Fruit fly (Drosophila melanogaster) whole organism, embryonic: Measurements from ENCODE around the gene CG13930.

Experiments used
- Bgb ChIP-seq: fragments of 200-800 bp; sonication (Bioruptor generic); IDR thresholded peaks from 2 replicates; pipeline ENCODE4 v1.3.6; 2022; ENCODE audit warnings: missing biosample characterization, missing genetic modification characterization; ENCODE audit not compliant: partially characterized antibody
- CG10366 ChIP-seq: fragments of 200-800 bp; sonication (Bioruptor generic); IDR thresholded peaks from 2 replicates; pipeline ENCODE4 v1.3.6; 2022; ENCODE audit warnings: missing biosample characterization, missing genetic modification characterization
- CG10979 ChIP-seq: fragments of 200-800 bp; sonication (Bioruptor generic); optimal IDR thresholded peaks from 2 replicates; lab custom pipeline; 2018; ENCODE audit warnings: missing biosample characterization, mild to moderate bottlenecking, missing genetic modification characterization, moderate library complexity
- CG12299 ChIP-seq: fragments of 200-800 bp; sonication (Bioruptor generic); optimal IDR thresholded peaks from 2 replicates; lab custom pipeline; 2018; ENCODE audit warnings: missing biosample characterization, mild to moderate bottlenecking, missing genetic modification characterization
- CG12942 ChIP-seq: fragments of 200-800 bp; sonication (Bioruptor generic); optimal IDR thresholded peaks from 3 replicates; lab custom pipeline; 2016; ENCODE audit warnings: missing biosample characterization, missing genetic modification characterization
- CG14050 ChIP-seq: fragments of 200-800 bp; sonication (Bioruptor generic); IDR thresholded peaks from 3 replicates; pipeline ENCODE4 v1.3.6; 2022; ENCODE audit warnings: missing biosample characterization, missing genetic modification characterization
- CG14710 ChIP-seq: fragments of 200-800 bp; sonication (Bioruptor generic); optimal IDR thresholded peaks from 3 replicates; lab custom pipeline; 2019; ENCODE audit warnings: missing biosample characterization, mild to moderate bottlenecking, missing genetic modification characterization, moderate library complexity
- CG15011 ChIP-seq: fragments of 200-800 bp; sonication (Bioruptor generic); optimal IDR thresholded peaks from 3 replicates; lab custom pipeline; 2018; ENCODE audit warnings: missing biosample characterization, mild to moderate bottlenecking, missing genetic modification characterization
- CG15601 ChIP-seq: fragments of 200-800 bp; sonication (Bioruptor generic); optimal IDR thresholded peaks from 3 replicates; lab custom pipeline; 2019; ENCODE audit warnings: missing biosample characterization, mild to moderate bottlenecking, missing genetic modification characterization, moderate library complexity
- CG15696 ChIP-seq: fragments of 200-800 bp; sonication (Bioruptor generic); optimal IDR thresholded peaks from 2 replicates; lab custom pipeline; 2019; ENCODE audit warnings: missing biosample characterization, mild to moderate bottlenecking, missing genetic modification characterization, moderate library complexity
- CG1602 ChIP-seq: fragments of 200-800 bp; sonication (Bioruptor generic); optimal IDR thresholded peaks from 3 replicates; lab custom pipeline; 2016; ENCODE audit warnings: missing biosample characterization, missing genetic modification characterization
- CG1647 ChIP-seq: fragments of 200-800 bp; sonication (Bioruptor generic); optimal IDR thresholded peaks from 3 replicates; lab custom pipeline; 2016; ENCODE audit warnings: missing biosample characterization, missing genetic modification characterization
- CG17612 ChIP-seq: fragments of 200-800 bp; sonication (Bioruptor generic); IDR thresholded peaks from 2 replicates; pipeline ENCODE4 v1.3.6; 2022; ENCODE audit warnings: missing biosample characterization, missing genetic modification characterization
- CG1792 ChIP-seq: fragments of 200-800 bp; sonication (Bioruptor generic); optimal IDR thresholded peaks from 2 replicates; lab custom pipeline; 2016; ENCODE audit warnings: missing biosample characterization, missing genetic modification characterization
- CG18599 ChIP-seq: fragments of 200-800 bp; sonication (Bioruptor generic); optimal IDR thresholded peaks from 3 replicates; lab custom pipeline; 2017; ENCODE audit warnings: missing biosample characterization, missing genetic modification characterization, mild to moderate bottlenecking, moderate library complexity, missing genetic modification reagents
- CG2875 ChIP-seq: fragments of 200-800 bp; sonication (Bioruptor generic); optimal IDR thresholded peaks from 2 replicates; lab custom pipeline; 2017; ENCODE audit warnings: missing biosample characterization, mild to moderate bottlenecking, missing genetic modification characterization, missing genetic modification reagents
- CG2889 ChIP-seq: fragments of 200-800 bp; sonication (Bioruptor generic); IDR thresholded peaks from 3 replicates; pipeline ENCODE4 v1.3.6; 2022; ENCODE audit warnings: missing biosample characterization, missing genetic modification characterization
- CG30403 ChIP-seq: fragments of 200-800 bp; sonication (Bioruptor generic); optimal IDR thresholded peaks from 3 replicates; lab custom pipeline; 2016; ENCODE audit warnings: missing biosample characterization, missing genetic modification characterization
- CG42726 ChIP-seq: fragments of 200-800 bp; sonication (Bioruptor generic); IDR thresholded peaks from 2 replicates; pipeline ENCODE4 v1.3.6; 2022; ENCODE audit warnings: missing biosample characterization, missing genetic modification characterization; ENCODE audit not compliant: partially characterized antibody
- CG4404 ChIP-seq: fragments of 200-800 bp; sonication (Bioruptor generic); IDR thresholded peaks from 2 replicates; pipeline ENCODE4 v1.3.6; 2022; ENCODE audit warnings: missing biosample characterization, missing genetic modification characterization
- CG4707 ChIP-seq: fragments of 200-800 bp; sonication (Bioruptor generic); optimal IDR thresholded peaks from 2 replicates; lab custom pipeline; 2018; ENCODE audit warnings: missing biosample characterization, mild to moderate bottlenecking, missing genetic modification characterization, moderate library complexity
- CG7357 ChIP-seq: fragments of 200-800 bp; sonication (Bioruptor generic); IDR thresholded peaks from 3 replicates; pipeline ENCODE4 v1.3.6; 2022; ENCODE audit warnings: missing biosample characterization, missing genetic modification characterization
- CG8944 ChIP-seq: fragments of 200-800 bp; sonication (Bioruptor generic); optimal IDR thresholded peaks from 3 replicates; lab custom pipeline; 2016; ENCODE audit warnings: missing biosample characterization, missing genetic modification characterization
- CHES-1-like ChIP-seq: fragments of 200-800 bp; sonication (Bioruptor generic); optimal IDR thresholded peaks from 2 replicates; lab custom pipeline; 2016; ENCODE audit warnings: missing biosample characterization, missing genetic modification characterization
- HLH3B ChIP-seq: fragments of 200-800 bp; sonication (Bioruptor generic); IDR thresholded peaks from 2 replicates; pipeline ENCODE4 v1.3.6; 2022; ENCODE audit warnings: missing biosample characterization, missing genetic modification characterization
- Mes4 ChIP-seq: fragments of 200-800 bp; sonication (Bioruptor generic); optimal IDR thresholded peaks from 2 replicates; lab custom pipeline; 2016; ENCODE audit warnings: missing biosample characterization, missing genetic modification characterization
- NfI ChIP-seq: fragments of 200-800 bp; sonication (Bioruptor generic); optimal IDR thresholded peaks from 3 replicates; lab custom pipeline; 2018; ENCODE audit warnings: missing biosample characterization, mild to moderate bottlenecking, missing genetic modification characterization, moderate library complexity
- Ravus ChIP-seq: fragments of 200-800 bp; sonication (Bioruptor generic); IDR thresholded peaks from 2 replicates; pipeline ENCODE4 v1.3.6; 2022; ENCODE audit warnings: missing biosample characterization, missing genetic modification characterization
- ap ChIP-seq: fragments of 200-800 bp; sonication (Bioruptor generic); IDR thresholded peaks from 2 replicates; pipeline ENCODE4 v1.3.6; 2022; ENCODE audit warnings: missing biosample characterization, missing genetic modification characterization
- bigmax ChIP-seq: fragments of 200-800 bp; sonication (Bioruptor generic); optimal IDR thresholded peaks from 2 replicates; lab custom pipeline; 2018; ENCODE audit warnings: missing biosample characterization, mild to moderate bottlenecking, missing genetic modification characterization
- caup ChIP-seq: fragments of 200-800 bp; sonication (Bioruptor generic); optimal IDR thresholded peaks from 3 replicates; lab custom pipeline; 2017; ENCODE audit warnings: missing biosample characterization, mild to moderate bottlenecking, missing genetic modification characterization, moderate library complexity; ENCODE audit not compliant: severe bottlenecking
- crp ChIP-seq, 2 experiments: fragments of 200-800 bp; sonication (Bioruptor generic); optimal IDR thresholded peaks; 2 replicates in 1 of 2; 3 replicates in 1 of 2; lab custom pipeline; 2017; ENCODE audit warnings: missing biosample characterization in 2 of 2, missing genetic modification characterization in 2 of 2, mild to moderate bottlenecking in 1 of 2, moderate library complexity in 1 of 2
- gem ChIP-seq: fragments of 200-800 bp; sonication (Bioruptor generic); optimal IDR thresholded peaks from 2 replicates; lab custom pipeline; 2019; ENCODE audit warnings: missing biosample characterization, mild to moderate bottlenecking, missing genetic modification characterization, moderate library complexity
- grau ChIP-seq: fragments of 200-800 bp; optimal IDR thresholded peaks from 3 replicates; lab custom pipeline; 2019; ENCODE audit warnings: missing biosample characterization, mild to moderate bottlenecking, missing genetic modification characterization, moderate library complexity
- h ChIP-seq: fragments of >200 bp; optimal IDR thresholded peaks from 2 replicates; lab custom pipeline; 2017
- insv ChIP-seq, 2 experiments: fragments of 200-800 bp; sonication (Bioruptor generic); optimal IDR thresholded peaks; 3 replicates each; lab custom pipeline; 2016 to 2018; ENCODE audit warnings: missing biosample characterization in 2 of 2, missing genetic modification characterization in 2 of 2
- jumu ChIP-seq: fragments of 200-800 bp; sonication (Bioruptor generic); optimal IDR thresholded peaks from 3 replicates; lab custom pipeline; 2016; ENCODE audit warnings: missing biosample characterization, missing genetic modification characterization
- kay ChIP-seq: fragments of 200-800 bp; sonication (Bioruptor generic); optimal IDR thresholded peaks from 2 replicates; lab custom pipeline; 2016; ENCODE audit warnings: missing biosample characterization, missing genetic modification characterization
- ken ChIP-seq: fragments of 200-800 bp; sonication (Bioruptor generic); IDR thresholded peaks from 3 replicates; pipeline ENCODE4 v1.3.6; 2022; ENCODE audit warnings: missing biosample characterization, missing genetic modification characterization
- knrl ChIP-seq: fragments of 200-800 bp; sonication (Bioruptor generic); IDR thresholded peaks from 3 replicates; pipeline ENCODE4 v1.3.6; 2022; ENCODE audit warnings: missing biosample characterization, missing genetic modification characterization; ENCODE audit not compliant: partially characterized antibody
- lmd ChIP-seq: fragments of 200-800 bp; sonication (Bioruptor generic); IDR thresholded peaks from 2 replicates; pipeline ENCODE4 v1.3.6; 2022; ENCODE audit warnings: missing biosample characterization, missing genetic modification characterization
- maf-S ChIP-seq: fragments of 200-800 bp; sonication (Bioruptor generic); optimal IDR thresholded peaks from 2 replicates; lab custom pipeline; 2016; ENCODE audit warnings: missing biosample characterization, missing genetic modification characterization
- otp ChIP-seq: fragments of 200-800 bp; sonication (Bioruptor generic); IDR thresholded peaks from 3 replicates; pipeline ENCODE4, ENCODE4 v1.3.6; 2022; ENCODE audit warnings: missing biosample characterization, missing genetic modification characterization
- pb ChIP-seq: fragments of 200-800 bp; sonication (Bioruptor generic); optimal IDR thresholded peaks from 3 replicates; lab custom pipeline; 2016; ENCODE audit warnings: missing biosample characterization, missing genetic modification characterization
- pho ChIP-seq: fragments of 200-800 bp; sonication (Bioruptor generic); optimal IDR thresholded peaks from 2 replicates; lab custom pipeline; 2016; ENCODE audit warnings: missing biosample characterization, missing genetic modification characterization
- sens-2 ChIP-seq: fragments of 200-800 bp; sonication (Bioruptor generic); IDR thresholded peaks from 2 replicates; pipeline ENCODE4 v1.3.6; 2022; ENCODE audit warnings: missing biosample characterization, missing genetic modification characterization
- sob ChIP-seq: fragments of 200-800 bp; sonication (Bioruptor generic); IDR thresholded peaks from 2 replicates; pipeline ENCODE4 v1.3.6; 2022; ENCODE audit warnings: missing biosample characterization, missing genetic modification characterization
- sqz ChIP-seq: fragments of 200-800 bp; sonication (Bioruptor generic); optimal IDR thresholded peaks from 3 replicates; lab custom pipeline; 2018; ENCODE audit warnings: missing biosample characterization, mild to moderate bottlenecking, missing genetic modification characterization
- tll ChIP-seq, 2 experiments: fragments of 200-800 bp in 1 of 2; fragments of >200 bp in 1 of 2; sonication (Bioruptor generic) in 1 of 2; optimal IDR thresholded peaks; 2 replicates each; lab custom pipeline; 2017 to 2019; ENCODE audit warnings: missing biosample characterization in 2 of 2, missing genetic modification characterization in 2 of 2, mild to moderate bottlenecking in 1 of 2, moderate library complexity in 1 of 2

Gene CG13930

DNA sequence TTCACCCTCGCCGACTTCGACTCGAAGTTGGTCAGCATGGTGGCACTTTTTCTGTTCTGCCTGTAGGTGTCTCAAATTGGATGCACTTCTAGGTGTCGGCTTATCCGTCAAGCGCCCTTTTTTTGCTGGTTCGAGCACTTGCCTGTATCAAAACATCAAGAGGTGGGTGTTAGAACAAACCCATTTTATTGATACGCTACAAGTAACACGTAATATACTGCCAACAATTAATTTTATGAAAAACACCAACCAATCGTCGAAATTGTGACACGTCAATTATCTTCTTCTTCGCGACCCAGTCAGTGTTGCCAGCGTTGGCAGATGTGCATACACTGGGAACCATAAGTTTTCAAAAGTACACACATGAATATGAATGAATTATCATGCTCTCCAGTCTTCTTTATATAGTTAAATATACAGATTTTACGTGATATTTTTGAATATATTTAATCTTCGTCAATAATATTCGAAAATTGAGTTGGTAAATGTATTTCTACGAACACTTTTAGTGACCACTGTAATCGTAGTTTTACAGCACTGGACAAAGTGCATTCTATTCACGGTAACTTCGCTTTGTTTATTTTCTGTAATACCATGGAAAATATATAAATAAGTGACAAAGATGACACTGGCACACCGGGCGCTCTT is 27.5 kb downstream of the CG13930 start, which contains the start of the genes alphaCOP and CG13919 (continued):
- peak; percentile 91 for TF ChIP-seq maf-S (GFP tag; lab: Kevin White, UChicago)
- peak; percentile 98 for TF ChIP-seq CG10366 (GFP tag; lab: Robert Waterston, UW)
- TF ChIP-seq CG18599 (GFP tag; lab: Kevin White, UChicago): peak; percentile 93
- TF ChIP-seq CG12942 (GFP tag; lab: Kevin White, UChicago): peak; percentile 96
- no peak for TF ChIP-seq CG42726 (GFP tag; lab: Robert Waterston, UW)
- peak; percentile 75 for TF ChIP-seq CG1792 (GFP tag; lab: Kevin White, UChicago)
- TF ChIP-seq bigmax: peak; percentile 20
- peak; percentile 97 for TF ChIP-seq lmd (GFP tag; lab: Robert Waterston, UW)
- peak; percentile 77 for TF ChIP-seq pb (GFP tag; lab: Kevin White, UChicago)
- TF ChIP-seq CG7357 (GFP tag; lab: Robert Waterston, UW): peak; percentile 87
- TF ChIP-seq CG1602 (GFP tag; lab: Kevin White, UChicago): peak; percentile 98
- peak; percentile 96 for TF ChIP-seq CG1647
- TF ChIP-seq CG8944 (GFP tag; lab: Kevin White, UChicago): peak; percentile 85
- TF ChIP-seq otp (GFP tag; lab: Robert Waterston, UW): peak; percentile 98
- peak; percentile 91 for TF ChIP-seq CHES-1-like (GFP tag; lab: Kevin White, UChicago)
- peak in 1 of 2 experiments; percentile 77 for TF ChIP-seq crp (GFP tag; optimal IDR thresholded peaks at IDR 0.05; lab: Kevin White, UChicago)
- no peak for TF ChIP-seq sqz (GFP tag; lab: Kevin White, UChicago)
- TF ChIP-seq ken (GFP tag; lab: Robert Waterston, UW): peak; percentile 98
- peak; percentile 96 for TF ChIP-seq CG17612
- TF ChIP-seq insv (GFP tag; optimal IDR thresholded peaks at IDR 0.05; lab: Kevin White, UChicago): peak in 1 of 2 experiments; percentile 65
- TF ChIP-seq gem: peak; percentile 98
- peak in 1 of 2 experiments; percentile 62 for TF ChIP-seq tll (GFP tag; optimal IDR thresholded peaks at IDR 0.05; lab: Kevin White, UChicago)
- peak; percentile 97 for TF ChIP-seq CG14050 (GFP tag; lab: Robert Waterston, UW)
- peak; percentile 92 for TF ChIP-seq CG4707
- TF ChIP-seq CG12299: peak; percentile 92
- peak; percentile 94 for TF ChIP-seq CG4404 (GFP tag; lab: Robert Waterston, UW)
- TF ChIP-seq grau (tag; lab: Kevin White, UChicago): peak; percentile 96
- TF ChIP-seq CG15601 (tag; lab: Kevin White, UChicago): peak; percentile 95
- peak; percentile 96 for TF ChIP-seq NfI (GFP tag; lab: Kevin White, UChicago)
- peak; percentile 98 for TF ChIP-seq CG30403 (GFP tag; lab: Kevin White, UChicago)
- peak; percentile 95 for TF ChIP-seq HLH3B (GFP tag; lab: Robert Waterston, UW)
- peak; percentile 91 for TF ChIP-seq CG10979 (tag; lab: Kevin White, UChicago)
- TF ChIP-seq kay (GFP tag; lab: Kevin White, UChicago): peak; percentile 91
- TF ChIP-seq CG2889 (GFP tag; lab: Robert Waterston, UW): peak; percentile 98
- TF ChIP-seq CG15011 (GFP tag; lab: Kevin White, UChicago): no peak
- TF ChIP-seq Bgb (GFP tag; lab: Robert Waterston, UW): no peak
- TF ChIP-seq sob (GFP tag; lab: Robert Waterston, UW): peak; percentile 97
- no peak for TF ChIP-seq h
- TF ChIP-seq caup: peak; percentile 94
- TF ChIP-seq knrl: peak; percentile 43; the same call in 1 of the 3 replicates
- peak; percentile 85 for TF ChIP-seq jumu (GFP tag; lab: Kevin White, UChicago)
- TF ChIP-seq CG15696 (tag; lab: Kevin White, UChicago): peak; percentile 85
- TF ChIP-seq Mes4 (GFP tag; lab: Kevin White, UChicago): peak; percentile 89
- TF ChIP-seq pho (GFP tag; lab: Kevin White, UChicago): peak; percentile 93
- peak; percentile 89 for TF ChIP-seq CG2875 (GFP tag; lab: Kevin White, UChicago)
- TF ChIP-seq Ravus (GFP tag; lab: Robert Waterston, UW): peak; percentile 77
- TF ChIP-seq ap (GFP tag; lab: Robert Waterston, UW): peak; percentile 97
- peak; percentile 99 for TF ChIP-seq CG14710 (tag; lab: Kevin White, UChicago)
- TF ChIP-seq sens-2: peak; percentile 96
